Worm (Caenorhabditis elegans) whole organism, midembryonic: ENCODE data around the gene spe-19.

Source experiments
- cog-1 ChIP-seq: sonication (generic microtip); optimal IDR thresholded peaks from 2 replicates; lab custom pipeline; 2016; ENCODE audit warnings: missing genetic modification characterization, missing compliant biosample characterization
- flt-1 ChIP-seq: fragments of 200-800 bp; sonication (Bioruptor generic); IDR thresholded peaks from 2 replicates; pipeline ENCODE4 v1.3.6; 2022; ENCODE audit warnings: missing genetic modification characterization, missing compliant biosample characterization
- med-1 ChIP-seq: sonication (generic microtip); optimal IDR thresholded peaks from 2 replicates; lab custom pipeline; 2017; ENCODE audit warnings: missing genetic modification characterization, mild to moderate bottlenecking, missing compliant biosample characterization, antibody characterized with exemption, missing genetic modification reagents; ENCODE audit not compliant: insufficient read depth

- TF ChIP-seq cog-1 (tag; lab: Kevin White, UChicago): no peak
- TF ChIP-seq med-1: no peak
- no peak for TF ChIP-seq flt-1
These were observed 16.9 kb upstream of the spe-19 start, which contains the start of gene ttx-1 for ce11 chrV:20064076-20064475.
